Worm (Caenorhabditis elegans) whole organism, L1 larva: ENCODE data around the gene amdh-1.

Experiments used
- aly-2 ChIP-seq: fragments of 150-350 bp; optimal IDR thresholded peaks from 2 replicates; lab custom pipeline; 2014; ENCODE audit warnings: missing biosample characterization, missing genetic modification characterization
- ceh-82 ChIP-seq, 3 experiments: fragments of 150-350 bp in 1 of 3; sonication (generic microtip) in 2 of 3; optimal IDR thresholded peaks; 2 replicates each; lab custom pipeline; 2014 to 2017; ENCODE audit warnings: missing biosample characterization in 3 of 3, missing genetic modification characterization in 3 of 3
- elt-2 ChIP-seq: sonication (generic microtip); optimal IDR thresholded peaks from 2 replicates; lab custom pipeline; 2016; ENCODE audit warnings: missing genetic modification characterization, mild to moderate bottlenecking, inconsistent platforms, missing compliant biosample characterization, missing genetic modification reagents
- mep-1 ChIP-seq: fragments of 150-350 bp; optimal IDR thresholded peaks from 2 replicates; lab custom pipeline; 2014; ENCODE audit warnings: missing biosample characterization, missing genetic modification characterization
- nhr-19 ChIP-seq: fragments of 200-800 bp; sonication (Bioruptor generic); conservative IDR thresholded peaks from 2 replicates; pipeline ENCODE4 v1.3.6; 2022; ENCODE audit warnings: missing genetic modification characterization, missing compliant biosample characterization
- snpc-4 ChIP-seq: fragments of 150-350 bp; optimal IDR thresholded peaks from 2 replicates; lab custom pipeline; 2014; ENCODE audit warnings: missing biosample characterization, missing genetic modification characterization
- unc-62 ChIP-seq: fragments of 150-350 bp; optimal IDR thresholded peaks from 2 replicates; lab custom pipeline; 2014; ENCODE audit warnings: missing biosample characterization, missing genetic modification reagents, missing genetic modification characterization
- ztf-11 ChIP-seq, 2 experiments: sonication (generic microtip); optimal IDR thresholded peaks; 2 replicates each; lab custom pipeline; 2016 to 2017; ENCODE audit warnings: missing genetic modification characterization in 2 of 2, missing biosample characterization in 1 of 2, missing compliant biosample characterization in 1 of 2
- ztf-4 ChIP-seq: fragments of 150-350 bp; optimal IDR thresholded peaks from 2 replicates; lab custom pipeline; 2014; ENCODE audit warnings: missing biosample characterization, missing genetic modification characterization

ce11 chrIII:6272868-6273267, 21.3 kb downstream of the amdh-1 start, which contains the start of gene C18F10.2:
- TF ChIP-seq ceh-82 (tag; optimal IDR thresholded peaks at IDR 0.05; lab: Kevin White, UChicago) (no peak), unc-62 (GFP tag; lab: Kevin White, UChicago) (no peak), snpc-4 (tag; lab: Kevin White, UChicago) (no peak), mep-1 (no peak), ztf-11 (tag; optimal IDR thresholded peaks at IDR 0.05; lab: Kevin White, UChicago) (no peak), aly-2 (tag; lab: Kevin White, UChicago) (no peak), ztf-4 (tag; lab: Kevin White, UChicago) (no peak), elt-2 (no peak), nhr-19 (GFP tag; lab: Robert Waterston, UW) (no peak)
